Worm (Caenorhabditis elegans) whole organism, L2 larva: ENCODE results near the gene C08D8.7.

Experiments used
- ZK546.5 ChIP-seq: sonication (generic microtip); optimal IDR thresholded peaks from 2 replicates; lab custom pipeline; 2017; ENCODE audit warnings: missing biosample characterization, missing genetic modification characterization
- ama-1 ChIP-seq: fragments of 150-350 bp; optimal IDR thresholded peaks from 2 replicates; lab custom pipeline; 2018; ENCODE audit warnings: inconsistent platforms
- dmd-4 ChIP-seq: sonication (generic microtip); optimal IDR thresholded peaks from 2 replicates; lab custom pipeline; 2017; ENCODE audit warnings: missing biosample characterization, missing genetic modification characterization
- lin-39 ChIP-seq: fragments of 150-350 bp; optimal IDR thresholded peaks from 2 replicates; lab custom pipeline; 2014; ENCODE audit warnings: missing biosample characterization, missing genetic modification reagents, missing genetic modification characterization
- lsy-2 ChIP-seq, 2 experiments: fragments of 150-350 bp in 1 of 2; sonication (generic microtip) in 1 of 2; optimal IDR thresholded peaks; 2 replicates each; lab custom pipeline; 2014 to 2017; ENCODE audit warnings: missing biosample characterization in 2 of 2, missing genetic modification characterization in 2 of 2
- mab-5 ChIP-seq: fragments of 150-350 bp; optimal IDR thresholded peaks from 2 replicates; lab custom pipeline; 2014; ENCODE audit warnings: missing biosample characterization, missing genetic modification characterization
- nhr-12 ChIP-seq: fragments of 150-350 bp; optimal IDR thresholded peaks from 2 replicates; lab custom pipeline; 2014; ENCODE audit warnings: missing biosample characterization, missing genetic modification characterization
- nhr-23 ChIP-seq: fragments of 150-350 bp; optimal IDR thresholded peaks from 2 replicates; lab custom pipeline; 2014; ENCODE audit warnings: missing biosample characterization, missing genetic modification reagents, missing genetic modification characterization
- nhr-237 ChIP-seq: fragments of 150-350 bp; optimal IDR thresholded peaks from 2 replicates; lab custom pipeline; 2014; ENCODE audit warnings: missing biosample characterization, missing genetic modification characterization
- nhr-25 ChIP-seq: fragments of 150-350 bp; sonication (generic microtip); optimal IDR thresholded peaks from 3 replicates; lab custom pipeline; 2014; ENCODE audit warnings: missing biosample characterization, missing genetic modification characterization
- peb-1 ChIP-seq: fragments of 150-350 bp; optimal IDR thresholded peaks from 2 replicates; lab custom pipeline; 2014; ENCODE audit warnings: missing biosample characterization, missing genetic modification characterization
- ztf-11 ChIP-seq: sonication (generic microtip); optimal IDR thresholded peaks from 2 replicates; lab custom pipeline; 2017; ENCODE audit warnings: missing biosample characterization, missing genetic modification characterization

- TF ChIP-seq lin-39 (tag; lab: Kevin White, UChicago): no peak
- TF ChIP-seq dmd-4 (tag; lab: Kevin White, UChicago): no peak
- no peak for TF ChIP-seq ztf-11 (tag; lab: Kevin White, UChicago)
- no peak for TF ChIP-seq peb-1 (tag; lab: Kevin White, UChicago)
- no peak for TF ChIP-seq nhr-25 (tag; lab: Kevin White, UChicago)
- no peak for TF ChIP-seq nhr-12
- no peak for TF ChIP-seq nhr-237 (tag; lab: Kevin White, UChicago)
- TF ChIP-seq lsy-2 (tag; optimal IDR thresholded peaks at IDR 0.05; lab: Kevin White, UChicago): no peak
- no peak for TF ChIP-seq mab-5 (tag; lab: Kevin White, UChicago)
- no peak for TF ChIP-seq ZK546.5 (tag; lab: Kevin White, UChicago)
- TF ChIP-seq ama-1 (lab: Kevin White, UChicago): no peak
- no peak for TF ChIP-seq nhr-23
Observed at ce11 chrV:8295866-8296265, 45.2 kb upstream of the C08D8.7 start, which contains the start of gene smex-1.
